Fruit fly (Drosophila melanogaster) whole organism, embryonic: Measurements from ENCODE around the gene Nprl3.

Experiments
- ATbp ChIP-seq: fragments of 200-800 bp; sonication (Bioruptor generic); optimal IDR thresholded peaks from 2 replicates; lab custom pipeline; 2017; ENCODE audit warnings: missing biosample characterization, mild to moderate bottlenecking, missing genetic modification characterization, missing genetic modification reagents
- Abd-B ChIP-seq: fragments of 200-800 bp; sonication (Bioruptor generic); optimal IDR thresholded peaks from 2 replicates; lab custom pipeline; 2018; ENCODE audit warnings: missing biosample characterization, mild to moderate bottlenecking, missing genetic modification characterization, moderate library complexity
- Awh ChIP-seq: fragments of 200-800 bp; sonication (Bioruptor generic); IDR thresholded peaks from 2 replicates; pipeline ENCODE4, ENCODE4 v1.3.6; 2022; ENCODE audit warnings: missing biosample characterization, missing genetic modification characterization
- Bdp1 ChIP-seq: fragments of 200-800 bp; sonication (Bioruptor generic); optimal IDR thresholded peaks from 3 replicates; lab custom pipeline; 2016; ENCODE audit warnings: missing biosample characterization, missing genetic modification characterization
- CG12744 ChIP-seq: fragments of 200-800 bp; sonication (Bioruptor generic); optimal IDR thresholded peaks from 2 replicates; lab custom pipeline; 2016; ENCODE audit warnings: missing biosample characterization, missing genetic modification characterization
- CG14014 ChIP-seq: fragments of 200-800 bp; sonication (Bioruptor generic); IDR thresholded peaks from 2 replicates; pipeline ENCODE4 v1.3.6; 2022; ENCODE audit warnings: missing biosample characterization, missing genetic modification characterization
- CG14710 ChIP-seq: fragments of 200-800 bp; sonication (Bioruptor generic); optimal IDR thresholded peaks from 3 replicates; lab custom pipeline; 2019; ENCODE audit warnings: missing biosample characterization, mild to moderate bottlenecking, missing genetic modification characterization, moderate library complexity
- CG18011 ChIP-seq: fragments of 200-800 bp; sonication (Bioruptor generic); optimal IDR thresholded peaks from 2 replicates; lab custom pipeline; 2017; ENCODE audit warnings: missing biosample characterization, missing genetic modification characterization, mild to moderate bottlenecking, moderate library complexity, missing genotype
- CG18262 ChIP-seq: fragments of 200-800 bp; optimal IDR thresholded peaks from 3 replicates; lab custom pipeline; 2019; ENCODE audit warnings: missing biosample characterization, mild to moderate bottlenecking, missing genetic modification characterization, moderate library complexity
- CG2120 ChIP-seq: fragments of 200-800 bp; sonication (Bioruptor generic); optimal IDR thresholded peaks from 3 replicates; lab custom pipeline; 2016; ENCODE audit warnings: missing biosample characterization, missing genetic modification characterization
- CG2712 ChIP-seq: fragments of 200-800 bp; optimal IDR thresholded peaks from 3 replicates; lab custom pipeline; 2019; ENCODE audit warnings: missing biosample characterization, mild to moderate bottlenecking, missing genetic modification characterization, moderate library complexity
- CG2875 ChIP-seq: fragments of 200-800 bp; sonication (Bioruptor generic); optimal IDR thresholded peaks from 2 replicates; lab custom pipeline; 2017; ENCODE audit warnings: missing biosample characterization, mild to moderate bottlenecking, missing genetic modification characterization, missing genetic modification reagents
- CG3995 ChIP-seq: fragments of 200-800 bp; sonication (Bioruptor generic); optimal IDR thresholded peaks from 3 replicates; lab custom pipeline; 2016; ENCODE audit warnings: missing biosample characterization, missing genetic modification characterization
- CG7556 ChIP-seq: fragments of 200-800 bp; sonication (Bioruptor generic); optimal IDR thresholded peaks from 2 replicates; lab custom pipeline; 2017; ENCODE audit warnings: missing biosample characterization, mild to moderate bottlenecking, missing genetic modification characterization
- CG7987 ChIP-seq: fragments of 200-800 bp; sonication (Bioruptor generic); optimal IDR thresholded peaks from 2 replicates; lab custom pipeline; 2018; ENCODE audit warnings: missing biosample characterization, mild to moderate bottlenecking, missing genetic modification characterization, moderate library complexity
- CG8478 ChIP-seq: fragments of >200 bp; optimal IDR thresholded peaks from 2 replicates; lab custom pipeline; 2018
- CG9437 ChIP-seq: fragments of 200-800 bp; sonication (Bioruptor generic); optimal IDR thresholded peaks from 2 replicates; lab custom pipeline; 2018; ENCODE audit warnings: missing biosample characterization, mild to moderate bottlenecking, missing genetic modification characterization
- CG9932 ChIP-seq: fragments of 200-800 bp; sonication (Bioruptor generic); IDR thresholded peaks from 2 replicates; pipeline ENCODE4 v1.3.6; 2022; ENCODE audit warnings: missing biosample characterization, missing genetic modification characterization
- CTCF ChIP-seq: fragments of 200-800 bp; sonication (Bioruptor generic); optimal IDR thresholded peaks from 2 replicates; lab custom pipeline; 2017; ENCODE audit warnings: missing biosample characterization, mild to moderate bottlenecking, missing genetic modification characterization, moderate library complexity
- Camta ChIP-seq: fragments of 200-800 bp; sonication (Bioruptor generic); optimal IDR thresholded peaks from 2 replicates; lab custom pipeline; 2016; ENCODE audit warnings: missing biosample characterization, missing genetic modification characterization
- Dll ChIP-seq: fragments of 200-800 bp; sonication (Bioruptor generic); IDR thresholded peaks from 4 replicates; pipeline ENCODE4 v1.3.6; 2022; ENCODE audit warnings: missing biosample characterization, missing genetic modification characterization; ENCODE audit not compliant: partially characterized antibody
- E2f2 ChIP-seq: fragments of 200-800 bp; sonication (Bioruptor generic); IDR thresholded peaks from 2 replicates; pipeline ENCODE4 v1.3.6; 2022; ENCODE audit warnings: missing biosample characterization, missing genetic modification characterization
- Elba2 ChIP-seq: fragments of 200-800 bp; sonication (Bioruptor generic); optimal IDR thresholded peaks from 3 replicates; lab custom pipeline; 2016; ENCODE audit warnings: missing biosample characterization, missing genetic modification characterization
- Gsc ChIP-seq: fragments of 200-800 bp; sonication (Bioruptor generic); IDR thresholded peaks from 2 replicates; pipeline ENCODE4 v1.3.6; 2022; ENCODE audit warnings: missing biosample characterization, missing genetic modification characterization
- Jarid2 ChIP-seq: fragments of 200-800 bp; sonication (Bioruptor generic); optimal IDR thresholded peaks from 3 replicates; lab custom pipeline; 2017; ENCODE audit warnings: mild to moderate bottlenecking, missing biosample characterization, missing genetic modification reagents, missing genetic modification characterization
- NC2α ChIP-seq: fragments of 200-800 bp; sonication (Bioruptor generic); optimal IDR thresholded peaks from 2 replicates; lab custom pipeline; 2016; ENCODE audit warnings: missing biosample characterization, missing genetic modification characterization
- Nf-YA ChIP-seq: fragments of 200-800 bp; sonication (Bioruptor generic); IDR thresholded peaks from 2 replicates; pipeline ENCODE4 v1.3.6; 2022; ENCODE audit warnings: missing biosample characterization, missing genetic modification characterization
- Poxn ChIP-seq: fragments of 200-800 bp; sonication (Bioruptor generic); IDR thresholded peaks from 2 replicates; pipeline ENCODE4 v1.3.6; 2022; ENCODE audit warnings: missing biosample characterization, missing genetic modification characterization
- Ravus ChIP-seq: fragments of 200-800 bp; sonication (Bioruptor generic); IDR thresholded peaks from 2 replicates; pipeline ENCODE4 v1.3.6; 2022; ENCODE audit warnings: missing biosample characterization, missing genetic modification characterization
- Side ChIP-seq: fragments of 200-800 bp; sonication (Bioruptor generic); optimal IDR thresholded peaks from 2 replicates; lab custom pipeline; 2016; ENCODE audit warnings: missing biosample characterization, missing genetic modification characterization
- Xrp1 ChIP-seq: fragments of 200-800 bp; sonication (Bioruptor generic); IDR thresholded peaks from 2 replicates; pipeline ENCODE4 v1.3.6; 2022; ENCODE audit warnings: missing biosample characterization, missing genetic modification characterization
- aop ChIP-seq: fragments of 200-800 bp; sonication (Bioruptor generic); IDR thresholded peaks from 2 replicates; pipeline ENCODE4 v1.3.6; 2022; ENCODE audit warnings: missing biosample characterization, missing genetic modification characterization
- az2 ChIP-seq: fragments of 200-800 bp; sonication (Bioruptor generic); optimal IDR thresholded peaks from 3 replicates; lab custom pipeline; 2016; ENCODE audit warnings: missing biosample characterization, missing genetic modification characterization
- bigmax ChIP-seq: fragments of 200-800 bp; sonication (Bioruptor generic); optimal IDR thresholded peaks from 2 replicates; lab custom pipeline; 2018; ENCODE audit warnings: missing biosample characterization, mild to moderate bottlenecking, missing genetic modification characterization
- btn ChIP-seq: fragments of 200-800 bp; sonication (Bioruptor generic); optimal IDR thresholded peaks from 2 replicates; lab custom pipeline; 2016; ENCODE audit warnings: missing biosample characterization, missing genetic modification characterization
- cad ChIP-seq: fragments of >200 bp; optimal IDR thresholded peaks from 2 replicates; lab custom pipeline; 2017; ENCODE audit warnings: missing biosample characterization, missing genetic modification characterization
- corto ChIP-seq: fragments of 200-800 bp; sonication (Bioruptor generic); optimal IDR thresholded peaks from 2 replicates; lab custom pipeline; 2016; ENCODE audit warnings: missing biosample characterization, mild to moderate bottlenecking, missing genetic modification characterization, moderate library complexity
- disco-r ChIP-seq: fragments of 200-800 bp; sonication (Bioruptor generic); optimal IDR thresholded peaks from 2 replicates; lab custom pipeline; 2016; ENCODE audit warnings: missing biosample characterization, missing genetic modification characterization
- dmrt99B ChIP-seq: fragments of 200-800 bp; sonication (Bioruptor generic); optimal IDR thresholded peaks from 2 replicates; lab custom pipeline; 2018; ENCODE audit warnings: missing biosample characterization, mild to moderate bottlenecking, missing genetic modification characterization, moderate library complexity
- ind ChIP-seq: fragments of 200-800 bp; sonication (Bioruptor generic); optimal IDR thresholded peaks from 3 replicates; lab custom pipeline; 2016; ENCODE audit warnings: missing biosample characterization, missing genetic modification characterization
- nau ChIP-seq: fragments of 200-800 bp; sonication (Bioruptor generic); optimal IDR thresholded peaks from 3 replicates; lab custom pipeline; 2017; ENCODE audit warnings: missing biosample characterization, mild to moderate bottlenecking, missing genetic modification characterization, missing genetic modification reagents
- nmo ChIP-seq: fragments of 200-800 bp; sonication (Bioruptor generic); optimal IDR thresholded peaks from 2 replicates; lab custom pipeline; 2018; ENCODE audit warnings: missing biosample characterization, mild to moderate bottlenecking, missing genetic modification characterization, moderate library complexity
- pan ChIP-seq, 4 experiments: fragments of >200 bp in 3 of 4; fragments of 200-800 bp in 1 of 4; sonication (Bioruptor generic) in 1 of 4; optimal IDR thresholded peaks in 3 of 4; IDR thresholded peaks in 1 of 4; 2 replicates each; pipeline versions ENCODE4 v1.3.6 to Lab custom; 2017 to 2022; ENCODE audit warnings: missing biosample characterization in 2 of 4, missing genetic modification characterization in 2 of 4, mixed read lengths in 1 of 4
- sim ChIP-seq: fragments of 200-800 bp; sonication (Bioruptor generic); IDR thresholded peaks from 2 replicates; pipeline ENCODE4 v1.3.6; 2022; ENCODE audit warnings: missing biosample characterization, missing genetic modification characterization
- tll ChIP-seq, 2 experiments: fragments of 200-800 bp in 1 of 2; fragments of >200 bp in 1 of 2; sonication (Bioruptor generic) in 1 of 2; optimal IDR thresholded peaks; 2 replicates each; lab custom pipeline; 2017 to 2019; ENCODE audit warnings: missing biosample characterization in 2 of 2, missing genetic modification characterization in 2 of 2, mild to moderate bottlenecking in 1 of 2, moderate library complexity in 1 of 2
- tna ChIP-seq: fragments of 200-800 bp; sonication (Bioruptor generic); IDR thresholded peaks from 2 replicates; pipeline ENCODE4 v1.3.6; 2022; ENCODE audit warnings: missing biosample characterization, missing genetic modification characterization; ENCODE audit not compliant: partially characterized antibody
- trem ChIP-seq: fragments of 200-800 bp; optimal IDR thresholded peaks from 3 replicates; lab custom pipeline; 2019; ENCODE audit warnings: missing biosample characterization, mild to moderate bottlenecking, missing genetic modification characterization, moderate library complexity
- tup ChIP-seq: fragments of 200-800 bp; sonication (Bioruptor generic); optimal IDR thresholded peaks from 2 replicates; lab custom pipeline; 2016; ENCODE audit warnings: missing biosample characterization, mild to moderate bottlenecking, missing genetic modification characterization, moderate library complexity
- twi ChIP-seq: fragments of 200-800 bp; optimal IDR thresholded peaks from 2 replicates; lab custom pipeline; 2019; ENCODE audit warnings: missing biosample characterization, mild to moderate bottlenecking, missing genetic modification characterization, moderate library complexity
- unpg ChIP-seq: fragments of 200-800 bp; sonication (Bioruptor generic); optimal IDR thresholded peaks from 3 replicates; lab custom pipeline; 2018; ENCODE audit warnings: missing biosample characterization, mild to moderate bottlenecking, missing genetic modification characterization, moderate library complexity
- yki ChIP-seq: fragments of >200 bp; optimal IDR thresholded peaks from 3 replicates; lab custom pipeline; 2018

The Nprl3 gene

dm6 chr3L:14004963-14005458, 3.3 kb upstream of the Nprl3 start (continued):
- TF ChIP-seq CG9437 (GFP tag; lab: Kevin White, UChicago) (peak; percentile 89), nmo (GFP tag; lab: Kevin White, UChicago) (peak; percentile 96), Jarid2 (GFP tag; lab: Kevin White, UChicago) (peak; percentile 80), Ravus (GFP tag; lab: Robert Waterston, UW) (peak; percentile 83), tll (GFP tag; optimal IDR thresholded peaks at IDR 0.05; lab: Kevin White, UChicago) (no peak), Camta (GFP tag; lab: Kevin White, UChicago) (peak; percentile 95), bigmax (GFP tag; lab: Kevin White, UChicago) (peak; percentile 33), yki (lab: Kevin White, UChicago) (no peak), CTCF (GFP tag; lab: Kevin White, UChicago) (peak; percentile 58), CG7556 (peak; percentile 93), pan (optimal IDR thresholded peaks at IDR 0.05; lab: Kevin White, UChicago) (no peak), pan (GFP tag; optimal IDR thresholded peaks at IDR 0.05 in 1 of 2, IDR thresholded peaks at IDR 0.05 in 1 of 2) (peak in 1 of 2 experiments; percentile 97), CG2120 (peak; percentile 97), btn (peak; percentile 80), CG14014 (GFP tag; lab: Robert Waterston, UW) (peak; percentile 96), CG8478 (lab: Kevin White, UChicago) (no peak), CG14710 (tag; lab: Kevin White, UChicago) (peak; percentile 85), CG3995 (GFP tag; lab: Kevin White, UChicago) (peak; percentile 65), Nf-YA (peak; percentile 95), CG18011 (GFP tag; lab: Kevin White, UChicago) (peak; percentile 78), nau (GFP tag; lab: Kevin White, UChicago) (no peak), Abd-B (GFP tag; lab: Kevin White, UChicago) (peak; percentile 94), CG7987 (peak; percentile 87), CG2712 (tag; lab: Kevin White, UChicago) (peak; percentile 79), trem (peak; percentile 81), corto (GFP tag; lab: Kevin White, UChicago) (peak; percentile 91), disco-r (GFP tag; lab: Kevin White, UChicago) (peak; percentile 87), Side (peak; percentile 94), tna (GFP tag; lab: Robert Waterston, UW) (no peak), unpg (GFP tag; lab: Kevin White, UChicago) (peak; percentile 96), NC2α (peak; percentile 88), CG2875 (GFP tag; lab: Kevin White, UChicago) (peak; percentile 93), E2f2 (GFP tag; lab: Robert Waterston, UW) (peak; percentile 78), Poxn (GFP tag; lab: Robert Waterston, UW) (peak; percentile 64; the same call in 1 of the 2 replicates), dmrt99B (tag; lab: Kevin White, UChicago) (peak; percentile 98), ATbp (GFP tag; lab: Kevin White, UChicago) (peak; percentile 95), CG9932 (GFP tag; lab: Robert Waterston, UW) (peak; percentile 94), ind (GFP tag; lab: Kevin White, UChicago) (peak; percentile 97), Elba2 (GFP tag; lab: Kevin White, UChicago) (no peak), Bdp1 (peak; percentile 87), Dll (no peak), tup (GFP tag; lab: Kevin White, UChicago) (peak; percentile 91), Awh (peak; percentile 87), az2 (GFP tag; lab: Kevin White, UChicago) (peak; percentile 95), sim (GFP tag; lab: Robert Waterston, UW) (peak; percentile 61; the same call in 1 of the 2 replicates), twi (tag; lab: Kevin White, UChicago) (peak; percentile 85), Gsc (GFP tag; lab: Robert Waterston, UW) (no peak; the same call in 1 of the 2 replicates), CG12744 (GFP tag; lab: Kevin White, UChicago) (peak; percentile 83), cad (no peak), aop (GFP tag; lab: Robert Waterston, UW) (peak; percentile 94), CG18262 (tag; lab: Kevin White, UChicago) (peak; percentile 76), Xrp1 (GFP tag; lab: Robert Waterston, UW) (peak; percentile 93)
